Fruit fly (Drosophila melanogaster) whole organism, embryonic: Measurements from ENCODE around the gene aop.

Experiments used
- C15 ChIP-seq: fragments of 200-800 bp; sonication (Bioruptor generic); IDR thresholded peaks from 3 replicates; pipeline ENCODE4 v1.3.6; 2022; ENCODE audit warnings: missing biosample characterization, missing genetic modification characterization
- CG10979 ChIP-seq: fragments of 200-800 bp; sonication (Bioruptor generic); optimal IDR thresholded peaks from 2 replicates; lab custom pipeline; 2018; ENCODE audit warnings: missing biosample characterization, mild to moderate bottlenecking, missing genetic modification characterization, moderate library complexity
- CG12659 ChIP-seq: fragments of 200-800 bp; sonication (Bioruptor generic); optimal IDR thresholded peaks from 3 replicates; lab custom pipeline; 2017; ENCODE audit warnings: mild to moderate bottlenecking, missing biosample characterization, missing genetic modification reagents, missing genetic modification characterization
- CG13894 ChIP-seq: fragments of 200-800 bp; sonication (Bioruptor generic); optimal IDR thresholded peaks from 3 replicates; lab custom pipeline; 2018; ENCODE audit warnings: missing biosample characterization, mild to moderate bottlenecking, missing genetic modification characterization, moderate library complexity
- CG15514 ChIP-seq: fragments of 200-800 bp; sonication (Bioruptor generic); optimal IDR thresholded peaks from 3 replicates; lab custom pipeline; 2017; ENCODE audit warnings: missing biosample characterization, missing genetic modification characterization, mild to moderate bottlenecking, moderate library complexity, missing genetic modification reagents
- CG16863 ChIP-seq: fragments of 200-800 bp; sonication (Bioruptor generic); optimal IDR thresholded peaks from 3 replicates; lab custom pipeline; 2016; ENCODE audit warnings: missing biosample characterization, missing genetic modification characterization
- CG30431 ChIP-seq: fragments of 200-800 bp; sonication (Bioruptor generic); optimal IDR thresholded peaks from 2 replicates; lab custom pipeline; 2017; ENCODE audit warnings: missing biosample characterization, missing genetic modification characterization
- CG32767 ChIP-seq: fragments of 200-800 bp; sonication (Bioruptor generic); IDR thresholded peaks from 2 replicates; pipeline ENCODE4 v1.3.6; 2022; ENCODE audit warnings: missing biosample characterization, missing genetic modification characterization
- CG33557 ChIP-seq: fragments of 200-800 bp; sonication (Bioruptor generic); optimal IDR thresholded peaks from 2 replicates; lab custom pipeline; 2019; ENCODE audit warnings: missing biosample characterization, mild to moderate bottlenecking, missing genetic modification characterization, moderate library complexity
- CG4282 ChIP-seq: fragments of 200-800 bp; sonication (Bioruptor generic); optimal IDR thresholded peaks from 2 replicates; lab custom pipeline; 2016; ENCODE audit warnings: missing biosample characterization, missing genetic modification characterization
- CG43689 ChIP-seq: fragments of 200-800 bp; sonication (Bioruptor generic); IDR thresholded peaks from 2 replicates; pipeline ENCODE4 v1.3.6; 2022; ENCODE audit warnings: missing biosample characterization, missing genetic modification characterization
- CG6272 ChIP-seq: fragments of 200-800 bp; sonication (Bioruptor generic); IDR thresholded peaks from 2 replicates; pipeline ENCODE4 v1.3.6; 2022; ENCODE audit warnings: missing biosample characterization, missing genetic modification characterization
- CG7786 ChIP-seq: fragments of 200-800 bp; sonication (Bioruptor generic); optimal IDR thresholded peaks from 2 replicates; lab custom pipeline; 2016; ENCODE audit warnings: missing biosample characterization, missing genetic modification characterization
- CG7987 ChIP-seq: fragments of 200-800 bp; sonication (Bioruptor generic); optimal IDR thresholded peaks from 2 replicates; lab custom pipeline; 2018; ENCODE audit warnings: missing biosample characterization, mild to moderate bottlenecking, missing genetic modification characterization, moderate library complexity
- CG8281 ChIP-seq: fragments of 200-800 bp; sonication (Bioruptor generic); optimal IDR thresholded peaks from 2 replicates; lab custom pipeline; 2018; ENCODE audit warnings: missing biosample characterization, mild to moderate bottlenecking, missing genetic modification characterization, moderate library complexity
- CG8944 ChIP-seq: fragments of 200-800 bp; sonication (Bioruptor generic); optimal IDR thresholded peaks from 3 replicates; lab custom pipeline; 2016; ENCODE audit warnings: missing biosample characterization, missing genetic modification characterization
- CG9609 ChIP-seq: fragments of 200-800 bp; sonication (Bioruptor generic); optimal IDR thresholded peaks from 3 replicates; lab custom pipeline; 2016; ENCODE audit warnings: missing biosample characterization, missing genetic modification characterization
- D19A ChIP-seq: fragments of 200-800 bp; optimal IDR thresholded peaks from 3 replicates; lab custom pipeline; 2019; ENCODE audit warnings: missing biosample characterization, mild to moderate bottlenecking, missing genetic modification characterization, moderate library complexity
- HmgZ ChIP-seq: fragments of 200-800 bp; sonication (Bioruptor generic); optimal IDR thresholded peaks from 2 replicates; lab custom pipeline; 2018; ENCODE audit warnings: missing biosample characterization, mild to moderate bottlenecking, missing genetic modification characterization
- Jarid2 ChIP-seq: fragments of 200-800 bp; sonication (Bioruptor generic); optimal IDR thresholded peaks from 3 replicates; lab custom pipeline; 2017; ENCODE audit warnings: mild to moderate bottlenecking, missing biosample characterization, missing genetic modification reagents, missing genetic modification characterization
- MBD-R2 ChIP-seq: fragments of 200-800 bp; sonication (Bioruptor generic); IDR thresholded peaks from 2 replicates; pipeline ENCODE4 v1.3.6; 2022; ENCODE audit warnings: missing biosample characterization, missing genetic modification characterization
- Mad ChIP-seq: fragments of 200-800 bp; sonication (Bioruptor generic); optimal IDR thresholded peaks from 2 replicates; lab custom pipeline; 2016; ENCODE audit warnings: missing biosample characterization, missing genetic modification characterization
- Nf-YA ChIP-seq: fragments of 200-800 bp; sonication (Bioruptor generic); IDR thresholded peaks from 2 replicates; pipeline ENCODE4 v1.3.6; 2022; ENCODE audit warnings: missing biosample characterization, missing genetic modification characterization
- Oaz ChIP-seq: fragments of 200-800 bp; sonication (Bioruptor generic); IDR thresholded peaks from 2 replicates; pipeline ENCODE4 v1.3.6; 2022; ENCODE audit warnings: missing biosample characterization, missing genetic modification characterization
- Poxn ChIP-seq: fragments of 200-800 bp; sonication (Bioruptor generic); IDR thresholded peaks from 2 replicates; pipeline ENCODE4 v1.3.6; 2022; ENCODE audit warnings: missing biosample characterization, missing genetic modification characterization
- Rx ChIP-seq: fragments of 200-800 bp; sonication (Bioruptor generic); IDR thresholded peaks from 2 replicates; pipeline ENCODE4 v1.3.6; 2022; ENCODE audit warnings: missing biosample characterization, missing genetic modification characterization
- bbx ChIP-seq: fragments of 200-800 bp; sonication (Bioruptor generic); IDR thresholded peaks from 2 replicates; pipeline ENCODE4 v1.3.6; 2022; ENCODE audit warnings: missing biosample characterization, missing genetic modification characterization; ENCODE audit not compliant: partially characterized antibody
- cg ChIP-seq: fragments of 200-800 bp; sonication (Bioruptor generic); optimal IDR thresholded peaks from 3 replicates; lab custom pipeline; 2019; ENCODE audit warnings: missing biosample characterization, mild to moderate bottlenecking, missing genetic modification characterization, moderate library complexity
- corto ChIP-seq: fragments of 200-800 bp; sonication (Bioruptor generic); optimal IDR thresholded peaks from 2 replicates; lab custom pipeline; 2016; ENCODE audit warnings: missing biosample characterization, mild to moderate bottlenecking, missing genetic modification characterization, moderate library complexity
- esg ChIP-seq: fragments of 200-800 bp; sonication (Bioruptor generic); conservative IDR thresholded peaks from 2 replicates; pipeline ENCODE4 v1.3.6; 2022; ENCODE audit warnings: missing biosample characterization, missing genetic modification characterization
- exex ChIP-seq: fragments of 200-800 bp; sonication (Bioruptor generic); optimal IDR thresholded peaks from 4 replicates; lab custom pipeline; 2018; ENCODE audit warnings: missing biosample characterization, mild to moderate bottlenecking, missing genetic modification characterization, moderate library complexity
- fd102C ChIP-seq: fragments of 200-800 bp; sonication (Bioruptor generic); optimal IDR thresholded peaks from 2 replicates; lab custom pipeline; 2018; ENCODE audit warnings: missing biosample characterization, mild to moderate bottlenecking, missing genetic modification characterization, moderate library complexity
- ftz-f1 ChIP-seq: fragments of 200-800 bp; sonication (Bioruptor generic); optimal IDR thresholded peaks from 2 replicates; lab custom pipeline; 2016; ENCODE audit warnings: missing biosample characterization, missing genetic modification characterization
- gcm ChIP-seq: fragments of 200-800 bp; sonication (Bioruptor generic); optimal IDR thresholded peaks from 2 replicates; lab custom pipeline; 2019; ENCODE audit warnings: missing biosample characterization, mild to moderate bottlenecking, missing genetic modification characterization, moderate library complexity
- grn ChIP-seq: fragments of 200-800 bp; sonication (Bioruptor generic); optimal IDR thresholded peaks from 3 replicates; lab custom pipeline; 2017; ENCODE audit warnings: missing biosample characterization, missing genetic modification characterization
- her ChIP-seq: fragments of 200-800 bp; sonication (Bioruptor generic); optimal IDR thresholded peaks from 2 replicates; lab custom pipeline; 2016; ENCODE audit warnings: missing biosample characterization, missing genetic modification characterization
- hkb ChIP-seq, 2 experiments: fragments of 200-800 bp in 1 of 2; fragments of >200 bp in 1 of 2; sonication (Bioruptor generic) in 1 of 2; IDR thresholded peaks in 1 of 2; optimal IDR thresholded peaks in 1 of 2; 2 replicates each; pipeline versions ENCODE4 v1.3.6 to Lab custom; 2017 to 2022; ENCODE audit warnings: missing biosample characterization in 1 of 2, missing genetic modification characterization in 1 of 2
- inv ChIP-seq: fragments of 200-800 bp; sonication (Bioruptor generic); IDR thresholded peaks from 2 replicates; pipeline ENCODE4 v1.3.6; 2022; ENCODE audit warnings: missing biosample characterization, missing genetic modification characterization; ENCODE audit not compliant: partially characterized antibody
- lilli ChIP-seq: fragments of 200-800 bp; sonication (Bioruptor generic); optimal IDR thresholded peaks from 3 replicates; lab custom pipeline; 2016; ENCODE audit warnings: missing biosample characterization, missing genetic modification characterization
- nerfin-2 ChIP-seq: fragments of 200-800 bp; sonication (Bioruptor generic); IDR thresholded peaks from 2 replicates; pipeline ENCODE4 v1.3.6; 2022; ENCODE audit warnings: missing biosample characterization, missing genetic modification characterization; ENCODE audit not compliant: partially characterized antibody
- nmo ChIP-seq: fragments of 200-800 bp; sonication (Bioruptor generic); optimal IDR thresholded peaks from 2 replicates; lab custom pipeline; 2018; ENCODE audit warnings: missing biosample characterization, mild to moderate bottlenecking, missing genetic modification characterization, moderate library complexity
- nom ChIP-seq: fragments of 200-800 bp; sonication (Bioruptor generic); optimal IDR thresholded peaks from 2 replicates; lab custom pipeline; 2017; ENCODE audit warnings: missing biosample characterization, missing genetic modification characterization, mild to moderate bottlenecking, moderate library complexity, missing genetic modification reagents
- pho ChIP-seq: fragments of 200-800 bp; sonication (Bioruptor generic); optimal IDR thresholded peaks from 2 replicates; lab custom pipeline; 2016; ENCODE audit warnings: missing biosample characterization, missing genetic modification characterization
- phol ChIP-seq: fragments of 200-800 bp; sonication (Bioruptor generic); optimal IDR thresholded peaks from 3 replicates; lab custom pipeline; 2018; ENCODE audit warnings: missing biosample characterization, mild to moderate bottlenecking, missing genetic modification characterization, moderate library complexity
- scrt ChIP-seq: fragments of 200-800 bp; sonication (Bioruptor generic); optimal IDR thresholded peaks from 2 replicates; lab custom pipeline; 2018; ENCODE audit warnings: missing biosample characterization, mild to moderate bottlenecking, missing genetic modification characterization, moderate library complexity
- stc ChIP-seq: fragments of 200-800 bp; sonication (Bioruptor generic); IDR thresholded peaks from 2 replicates; pipeline ENCODE4 v1.3.6; 2022; ENCODE audit warnings: missing biosample characterization, missing genetic modification characterization
- tin ChIP-seq: fragments of 200-800 bp; sonication (Bioruptor generic); optimal IDR thresholded peaks from 3 replicates; lab custom pipeline; 2016; ENCODE audit warnings: missing biosample characterization, missing genetic modification characterization
- vvl ChIP-seq: fragments of 200-800 bp; sonication (Bioruptor generic); IDR thresholded peaks from 2 replicates; pipeline ENCODE4 v1.3.6; 2022; ENCODE audit warnings: missing biosample characterization, missing genetic modification characterization

aop gene

DNA sequence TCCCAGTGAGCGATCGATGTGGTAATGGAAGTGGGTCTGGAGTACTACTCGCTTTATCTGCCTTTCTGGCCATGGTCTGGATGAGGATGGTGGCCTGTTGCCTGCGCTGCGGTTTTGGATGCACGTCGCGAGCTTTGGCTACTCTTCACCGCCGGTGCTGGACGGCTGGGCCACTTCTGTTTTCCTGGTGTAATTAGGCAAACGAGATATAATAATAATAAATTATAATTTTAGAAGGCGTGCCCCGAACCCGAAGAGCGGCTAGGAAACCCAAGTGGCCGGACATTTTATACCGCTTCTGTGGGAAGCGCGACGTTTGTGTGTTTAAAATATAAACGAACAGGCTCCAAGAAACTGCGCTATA lies 20.9 kb upstream of the aop start:
- TF ChIP-seq ftz-f1 (no peak), corto (peak; percentile 69), CG7786 (GFP tag; lab: Kevin White, UChicago) (no peak), CG32767 (GFP tag; lab: Robert Waterston, UW) (no peak), nom (peak; percentile 42), CG8944 (no peak), CG30431 (GFP tag; lab: Kevin White, UChicago) (no peak), cg (GFP tag; lab: Kevin White, UChicago) (no peak), Nf-YA (GFP tag; lab: Robert Waterston, UW) (no peak), Rx (GFP tag; lab: Robert Waterston, UW) (no peak), HmgZ (tag; lab: Kevin White, UChicago) (no peak), Poxn (GFP tag; lab: Robert Waterston, UW) (no peak), phol (tag; lab: Kevin White, UChicago) (no peak), Jarid2 (GFP tag; lab: Kevin White, UChicago) (no peak), fd102C (GFP tag; lab: Kevin White, UChicago) (no peak)

- no peak for TF ChIP-seq vvl (GFP tag; lab: Robert Waterston, UW)
- peak; percentile 31 for TF ChIP-seq Jarid2 (GFP tag; lab: Kevin White, UChicago)
- TF ChIP-seq gcm (GFP tag; lab: Kevin White, UChicago): peak; percentile 49
- peak; percentile 56 for TF ChIP-seq CG8281
- no peak for TF ChIP-seq bbx (GFP tag; lab: Robert Waterston, UW)
- TF ChIP-seq CG15514 (GFP tag; lab: Kevin White, UChicago): peak; percentile 71
- peak; percentile 82 for TF ChIP-seq pho
- peak; percentile 85 for TF ChIP-seq D19A (tag; lab: Kevin White, UChicago)
- no peak for TF ChIP-seq MBD-R2 (GFP tag; lab: Robert Waterston, UW)
- TF ChIP-seq CG33557: peak; percentile 32
- TF ChIP-seq exex (tag; lab: Kevin White, UChicago): peak; percentile 36
- TF ChIP-seq nmo: peak; percentile 92
- no peak for TF ChIP-seq inv
- peak; percentile 90 for TF ChIP-seq CG10979 (tag; lab: Kevin White, UChicago)
- TF ChIP-seq CG12659 (GFP tag; lab: Kevin White, UChicago): peak; percentile 82
- peak; percentile 85 for TF ChIP-seq CG16863
- peak; percentile 76 for TF ChIP-seq Mad (GFP tag; lab: Kevin White, UChicago)
- TF ChIP-seq CG4282 (GFP tag; lab: Kevin White, UChicago): peak; percentile 62
- TF ChIP-seq cg (GFP tag; lab: Kevin White, UChicago): peak; percentile 57
- TF ChIP-seq CG43689 (GFP tag; lab: Robert Waterston, UW): no peak
- TF ChIP-seq nerfin-2 (GFP tag; lab: Robert Waterston, UW): no peak
- peak; percentile 84 for TF ChIP-seq CG6272 (GFP tag; lab: Robert Waterston, UW)
- peak; percentile 78 for TF ChIP-seq grn (GFP tag; lab: Kevin White, UChicago)
- peak; percentile 79 for TF ChIP-seq tin (GFP tag; lab: Kevin White, UChicago)
- peak; percentile 95 for TF ChIP-seq CG13894 (tag; lab: Kevin White, UChicago)
- TF ChIP-seq her (GFP tag; lab: Kevin White, UChicago): peak; percentile 84
- TF ChIP-seq Oaz (GFP tag; lab: Robert Waterston, UW): no peak
- TF ChIP-seq hkb (optimal IDR thresholded peaks at IDR 0.05; lab: Kevin White, UChicago): no peak
- TF ChIP-seq hkb (GFP tag; IDR thresholded peaks at IDR 0.05; lab: Robert Waterston, UW): no peak
- TF ChIP-seq C15 (GFP tag; lab: Robert Waterston, UW): no peak
- peak; percentile 75 for TF ChIP-seq scrt (GFP tag; lab: Kevin White, UChicago)
- peak; percentile 89 for TF ChIP-seq CG9609
- TF ChIP-seq CG7987 (GFP tag; lab: Kevin White, UChicago): peak; percentile 31
- peak; percentile 87 for TF ChIP-seq lilli
- TF ChIP-seq stc (GFP tag; lab: Robert Waterston, UW): no peak
- TF ChIP-seq esg: no peak
These were observed 20.3 kb upstream of the aop start for dm6 chr2L:2198613-2199432.
